Fruit fly (Drosophila melanogaster) whole organism, embryonic: ENCODE results near the gene Rad60.

ENCODE experiments used
- CG10321 ChIP-seq: fragments of 200-800 bp; sonication (Bioruptor generic); IDR thresholded peaks from 2 replicates; pipeline ENCODE4 v1.3.6; 2022; ENCODE audit warnings: missing biosample characterization, missing genetic modification characterization
- CG11247 ChIP-seq: fragments of 200-800 bp; sonication (Bioruptor generic); IDR thresholded peaks from 2 replicates; pipeline ENCODE4 v1.3.6; 2022; ENCODE audit warnings: missing biosample characterization, missing genetic modification characterization
- CG12744 ChIP-seq: fragments of 200-800 bp; sonication (Bioruptor generic); optimal IDR thresholded peaks from 2 replicates; lab custom pipeline; 2016; ENCODE audit warnings: missing biosample characterization, missing genetic modification characterization
- CG17612 ChIP-seq: fragments of 200-800 bp; sonication (Bioruptor generic); IDR thresholded peaks from 2 replicates; pipeline ENCODE4 v1.3.6; 2022; ENCODE audit warnings: missing biosample characterization, missing genetic modification characterization
- CG17802 ChIP-seq: fragments of 200-800 bp; sonication (Bioruptor generic); optimal IDR thresholded peaks from 2 replicates; lab custom pipeline; 2018; ENCODE audit warnings: missing biosample characterization, mild to moderate bottlenecking, missing genetic modification characterization, moderate library complexity
- CG18619 ChIP-seq: fragments of 200-800 bp; sonication (Bioruptor generic); optimal IDR thresholded peaks from 3 replicates; lab custom pipeline; 2017; ENCODE audit warnings: missing biosample characterization, mild to moderate bottlenecking, missing genetic modification characterization
- CG3065 ChIP-seq: fragments of 200-800 bp; sonication (Bioruptor generic); optimal IDR thresholded peaks from 2 replicates; lab custom pipeline; 2016; ENCODE audit warnings: missing biosample characterization, missing genetic modification characterization
- CG4328 ChIP-seq: fragments of 200-800 bp; sonication (Bioruptor generic); optimal IDR thresholded peaks from 3 replicates; lab custom pipeline; 2017; ENCODE audit warnings: missing biosample characterization, missing genetic modification reagents, missing genetic modification characterization
- CG43689 ChIP-seq: fragments of 200-800 bp; sonication (Bioruptor generic); IDR thresholded peaks from 2 replicates; pipeline ENCODE4 v1.3.6; 2022; ENCODE audit warnings: missing biosample characterization, missing genetic modification characterization
- CG4424 ChIP-seq: fragments of 200-800 bp; sonication (Bioruptor generic); optimal IDR thresholded peaks from 3 replicates; lab custom pipeline; 2016; ENCODE audit warnings: missing biosample characterization, missing genetic modification characterization
- CG4707 ChIP-seq: fragments of 200-800 bp; sonication (Bioruptor generic); optimal IDR thresholded peaks from 2 replicates; lab custom pipeline; 2018; ENCODE audit warnings: missing biosample characterization, mild to moderate bottlenecking, missing genetic modification characterization, moderate library complexity
- CG6254 ChIP-seq: fragments of 200-800 bp; sonication (Bioruptor generic); optimal IDR thresholded peaks from 3 replicates; lab custom pipeline; 2017; ENCODE audit warnings: mild to moderate bottlenecking, missing biosample characterization, missing genetic modification reagents, missing genetic modification characterization
- CG6654 ChIP-seq: fragments of 200-800 bp; sonication (Bioruptor generic); optimal IDR thresholded peaks from 2 replicates; lab custom pipeline; 2017; ENCODE audit warnings: missing biosample characterization, mild to moderate bottlenecking, missing genetic modification characterization
- CG7372 ChIP-seq: fragments of 200-800 bp; sonication (Bioruptor generic); IDR thresholded peaks from 2 replicates; pipeline ENCODE4 v1.3.6; 2022; ENCODE audit warnings: missing biosample characterization, missing genetic modification characterization
- CG7556 ChIP-seq: fragments of 200-800 bp; sonication (Bioruptor generic); optimal IDR thresholded peaks from 2 replicates; lab custom pipeline; 2017; ENCODE audit warnings: missing biosample characterization, mild to moderate bottlenecking, missing genetic modification characterization
- CG7745 ChIP-seq: fragments of 200-800 bp; sonication (Bioruptor generic); optimal IDR thresholded peaks from 2 replicates; lab custom pipeline; 2018; ENCODE audit warnings: missing biosample characterization, mild to moderate bottlenecking, missing genetic modification characterization, moderate library complexity
- CG7839 ChIP-seq: fragments of 200-800 bp; sonication (Bioruptor generic); optimal IDR thresholded peaks from 3 replicates; lab custom pipeline; 2018; ENCODE audit warnings: missing biosample characterization, mild to moderate bottlenecking, missing genetic modification characterization, moderate library complexity
- CG8944 ChIP-seq: fragments of 200-800 bp; sonication (Bioruptor generic); optimal IDR thresholded peaks from 3 replicates; lab custom pipeline; 2016; ENCODE audit warnings: missing biosample characterization, missing genetic modification characterization
- CG9609 ChIP-seq: fragments of 200-800 bp; sonication (Bioruptor generic); optimal IDR thresholded peaks from 3 replicates; lab custom pipeline; 2016; ENCODE audit warnings: missing biosample characterization, missing genetic modification characterization
- CTCF ChIP-seq: fragments of 200-800 bp; sonication (Bioruptor generic); optimal IDR thresholded peaks from 2 replicates; lab custom pipeline; 2017; ENCODE audit warnings: missing biosample characterization, mild to moderate bottlenecking, missing genetic modification characterization, moderate library complexity
- Dek ChIP-seq: fragments of 200-800 bp; sonication (Bioruptor generic); optimal IDR thresholded peaks from 3 replicates; lab custom pipeline; 2019; ENCODE audit warnings: missing biosample characterization, mild to moderate bottlenecking, missing genetic modification characterization, moderate library complexity
- Elba2 ChIP-seq: fragments of 200-800 bp; sonication (Bioruptor generic); optimal IDR thresholded peaks from 3 replicates; lab custom pipeline; 2016; ENCODE audit warnings: missing biosample characterization, missing genetic modification characterization
- Hey ChIP-seq: fragments of 200-800 bp; sonication (Bioruptor generic); optimal IDR thresholded peaks from 3 replicates; lab custom pipeline; 2018; ENCODE audit warnings: missing biosample characterization, mild to moderate bottlenecking, missing genetic modification characterization
- Hmx ChIP-seq: fragments of 200-800 bp; sonication (Bioruptor generic); optimal IDR thresholded peaks from 2 replicates; lab custom pipeline; 2016; ENCODE audit warnings: missing biosample characterization, missing genetic modification characterization
- Jarid2 ChIP-seq: fragments of 200-800 bp; sonication (Bioruptor generic); optimal IDR thresholded peaks from 3 replicates; lab custom pipeline; 2017; ENCODE audit warnings: mild to moderate bottlenecking, missing biosample characterization, missing genetic modification reagents, missing genetic modification characterization
- MESR4 ChIP-seq: fragments of 200-800 bp; sonication (Bioruptor generic); optimal IDR thresholded peaks from 2 replicates; lab custom pipeline; 2018; ENCODE audit warnings: missing biosample characterization, mild to moderate bottlenecking, missing genetic modification characterization, moderate library complexity
- Max ChIP-seq: fragments of 200-800 bp; sonication (Bioruptor generic); optimal IDR thresholded peaks from 2 replicates; lab custom pipeline; 2016; ENCODE audit warnings: missing biosample characterization, mild to moderate bottlenecking, missing genetic modification characterization
- NK7.1 ChIP-seq: fragments of 200-800 bp; sonication (Bioruptor generic); optimal IDR thresholded peaks from 3 replicates; lab custom pipeline; 2016; ENCODE audit warnings: missing biosample characterization, missing genetic modification characterization
- Pdp1 ChIP-seq, 2 experiments: fragments of 200-800 bp; sonication (Bioruptor generic); optimal IDR thresholded peaks; 3 replicates each; lab custom pipeline; 2016; ENCODE audit warnings: missing biosample characterization in 2 of 2, missing genetic modification characterization in 2 of 2, mild to moderate bottlenecking in 1 of 2, moderate library complexity in 1 of 2
- Stat92E ChIP-seq, 3 experiments: fragments of >200 bp in 2 of 3; fragments of 200-800 bp in 1 of 3; sonication (Bioruptor generic) in 1 of 3; optimal IDR thresholded peaks; 2 replicates each; lab custom pipeline; 2017 to 2019; ENCODE audit warnings: missing biosample characterization in 3 of 3, missing genetic modification characterization in 3 of 3, mild to moderate bottlenecking in 1 of 3, moderate library complexity in 1 of 3
- Taf1 ChIP-seq: fragments of 200-800 bp; sonication (Bioruptor generic); IDR thresholded peaks from 2 replicates; pipeline ENCODE4 v1.3.6; 2022; ENCODE audit warnings: missing biosample characterization, missing genetic modification characterization
- Vsx1 ChIP-seq: fragments of 200-800 bp; sonication (Bioruptor generic); optimal IDR thresholded peaks from 2 replicates; lab custom pipeline; 2017; ENCODE audit warnings: missing biosample characterization, mild to moderate bottlenecking, missing genetic modification characterization, missing genetic modification reagents
- abd-A ChIP-seq: fragments of 200-800 bp; sonication (Bioruptor generic); optimal IDR thresholded peaks from 3 replicates; lab custom pipeline; 2019; ENCODE audit warnings: missing biosample characterization, mild to moderate bottlenecking, missing genetic modification characterization, moderate library complexity
- amos ChIP-seq: fragments of 200-800 bp; sonication (Bioruptor generic); IDR thresholded peaks from 2 replicates; pipeline ENCODE4 v1.3.6; 2022; ENCODE audit warnings: missing biosample characterization, missing genetic modification characterization; ENCODE audit not compliant: partially characterized antibody
- cg ChIP-seq: fragments of 200-800 bp; sonication (Bioruptor generic); optimal IDR thresholded peaks from 3 replicates; lab custom pipeline; 2019; ENCODE audit warnings: missing biosample characterization, mild to moderate bottlenecking, missing genetic modification characterization, moderate library complexity
- chm ChIP-seq: fragments of 200-800 bp; sonication (Bioruptor generic); IDR thresholded peaks from 2 replicates; pipeline ENCODE4 v1.3.6; 2022; ENCODE audit warnings: missing biosample characterization, missing genetic modification characterization
- corto ChIP-seq: fragments of 200-800 bp; sonication (Bioruptor generic); optimal IDR thresholded peaks from 2 replicates; lab custom pipeline; 2016; ENCODE audit warnings: missing biosample characterization, mild to moderate bottlenecking, missing genetic modification characterization, moderate library complexity
- dmrt99B ChIP-seq: fragments of 200-800 bp; sonication (Bioruptor generic); optimal IDR thresholded peaks from 2 replicates; lab custom pipeline; 2018; ENCODE audit warnings: missing biosample characterization, mild to moderate bottlenecking, missing genetic modification characterization, moderate library complexity
- gro ChIP-seq: fragments of 200-800 bp; sonication (Bioruptor generic); optimal IDR thresholded peaks from 2 replicates; lab custom pipeline; 2016; ENCODE audit warnings: missing biosample characterization, missing genetic modification characterization
- ham ChIP-seq: fragments of 200-800 bp; sonication (Bioruptor generic); IDR thresholded peaks from 2 replicates; pipeline ENCODE4 v1.3.6; 2022; ENCODE audit warnings: missing biosample characterization, missing genetic modification characterization
- lola ChIP-seq, 3 experiments: fragments of >200 bp in 2 of 3; fragments of 200-800 bp in 1 of 3; sonication (Bioruptor generic) in 1 of 3; optimal IDR thresholded peaks; 2 replicates each; lab custom pipeline; 2017 to 2019; ENCODE audit warnings: missing biosample characterization in 3 of 3, missing genetic modification characterization in 3 of 3, mild to moderate bottlenecking in 1 of 3, moderate library complexity in 1 of 3
- org-1 ChIP-seq: fragments of 200-800 bp; sonication (Bioruptor generic); optimal IDR thresholded peaks from 2 replicates; lab custom pipeline; 2017; ENCODE audit warnings: missing biosample characterization, missing genetic modification characterization
- peb ChIP-seq: fragments of 200-800 bp; sonication (Bioruptor generic); IDR thresholded peaks from 2 replicates; pipeline ENCODE4 v1.3.6; 2022; ENCODE audit warnings: missing biosample characterization, missing genetic modification characterization
- pfk ChIP-seq: fragments of 200-800 bp; sonication (Bioruptor generic); optimal IDR thresholded peaks from 2 replicates; lab custom pipeline; 2018; ENCODE audit warnings: missing biosample characterization, mild to moderate bottlenecking, missing genetic modification characterization, moderate library complexity
- pros ChIP-seq: fragments of 200-800 bp; sonication (Bioruptor generic); optimal IDR thresholded peaks from 3 replicates; lab custom pipeline; 2019; ENCODE audit warnings: missing biosample characterization, mild to moderate bottlenecking, missing genetic modification characterization, moderate library complexity
- ranshi ChIP-seq: fragments of 200-800 bp; sonication (Bioruptor generic); IDR thresholded peaks from 2 replicates; pipeline ENCODE4 v1.3.6; 2022; ENCODE audit warnings: missing biosample characterization, missing genetic modification characterization
- schlank ChIP-seq: fragments of 200-800 bp; sonication (Bioruptor generic); optimal IDR thresholded peaks from 2 replicates; lab custom pipeline; 2018; ENCODE audit warnings: missing biosample characterization, mild to moderate bottlenecking, missing genetic modification characterization
- sens ChIP-seq: fragments of 200-800 bp; sonication (Bioruptor generic); peaks from one replicate; lab custom pipeline; 2016; ENCODE audit warnings: missing biosample characterization, missing genetic modification characterization
- seq ChIP-seq: fragments of 200-800 bp; sonication (Bioruptor generic); IDR thresholded peaks from 2 replicates; pipeline ENCODE4 v1.3.6; 2022; ENCODE audit warnings: missing biosample characterization, missing genetic modification characterization
- yki ChIP-seq: fragments of >200 bp; optimal IDR thresholded peaks from 3 replicates; lab custom pipeline; 2018

The Rad60 gene

dm6 chr3R:23293066-23293777, 41.9 kb upstream of the Rad60 start (continued):
- TF ChIP-seq CG10321 (GFP tag; lab: Robert Waterston, UW): peak; percentile 89
- no peak for TF ChIP-seq Dek (tag; lab: Kevin White, UChicago)
- TF ChIP-seq Hey (tag; lab: Kevin White, UChicago): no peak
- TF ChIP-seq abd-A (tag; lab: Kevin White, UChicago): no peak
- TF ChIP-seq CG7745: no peak
- TF ChIP-seq Pdp1 (GFP tag; optimal IDR thresholded peaks at IDR 0.05; lab: Kevin White, UChicago): peak; percentile 21 to 29
- peak; percentile 53 for TF ChIP-seq CG6254
- peak; percentile 98 for TF ChIP-seq cg (GFP tag; lab: Kevin White, UChicago)
- peak; percentile 26; the same call in 1 of the 2 replicates for TF ChIP-seq chm (GFP tag; lab: Robert Waterston, UW)
- no peak for TF ChIP-seq corto (GFP tag; lab: Kevin White, UChicago)
- no peak for TF ChIP-seq CG3065 (GFP tag; lab: Kevin White, UChicago)
- TF ChIP-seq NK7.1 (GFP tag; lab: Kevin White, UChicago): no peak
- no peak for TF ChIP-seq CTCF (GFP tag; lab: Kevin White, UChicago)
- TF ChIP-seq CG7556 (GFP tag; lab: Kevin White, UChicago): peak; percentile 49
- no peak for TF ChIP-seq seq (GFP tag; lab: Robert Waterston, UW)
- peak; percentile 74 for TF ChIP-seq ranshi (GFP tag; lab: Robert Waterston, UW)
- TF ChIP-seq lola (GFP tag; optimal IDR thresholded peaks at IDR 0.05; lab: Kevin White, UChicago): peak in 2 of 3 experiments; percentile 61 to 68
- peak; percentile 38 for TF ChIP-seq CG4424
- peak; percentile 86 for TF ChIP-seq sens (GFP tag; lab: Kevin White, UChicago)
- no peak for TF ChIP-seq pfk
- no peak for TF ChIP-seq CG18619 (GFP tag; lab: Kevin White, UChicago)
- TF ChIP-seq CG4707 (GFP tag; lab: Kevin White, UChicago): no peak
- no peak for TF ChIP-seq Taf1
- TF ChIP-seq org-1 (GFP tag; lab: Kevin White, UChicago): no peak
- TF ChIP-seq pros (GFP tag; lab: Kevin White, UChicago): no peak
- 0 out of 2 replicates have a peak, but pooled peaks have one; percentile 17 for TF ChIP-seq peb (GFP tag; lab: Robert Waterston, UW)
- no peak for TF ChIP-seq CG8944
- no peak for TF ChIP-seq CG6654 (GFP tag; lab: Kevin White, UChicago)
- TF ChIP-seq gro: peak; percentile 21
- TF ChIP-seq Stat92E (GFP tag; optimal IDR thresholded peaks at IDR 0.05; lab: Kevin White, UChicago): no peak
- no peak for TF ChIP-seq CG9609 (GFP tag; lab: Kevin White, UChicago)
- TF ChIP-seq Max (GFP tag; lab: Kevin White, UChicago): peak; percentile 41
- no peak for TF ChIP-seq CG43689 (GFP tag; lab: Robert Waterston, UW)
- TF ChIP-seq Hmx (GFP tag; lab: Kevin White, UChicago): no peak
- TF ChIP-seq CG7839: peak; percentile 52
- TF ChIP-seq CG17612 (GFP tag; lab: Robert Waterston, UW): no peak
- peak; percentile 19; the same call in 1 of the 2 replicates for TF ChIP-seq amos (GFP tag; lab: Robert Waterston, UW)
- no peak for TF ChIP-seq CG7372 (GFP tag; lab: Robert Waterston, UW)
- TF ChIP-seq Elba2: no peak
- no peak for TF ChIP-seq CG12744 (GFP tag; lab: Kevin White, UChicago)
- TF ChIP-seq dmrt99B (tag; lab: Kevin White, UChicago): peak; percentile 63
- no peak for TF ChIP-seq yki (lab: Kevin White, UChicago)
- peak; percentile 73 for TF ChIP-seq Jarid2
- no peak for TF ChIP-seq CG17802 (tag; lab: Kevin White, UChicago)
- TF ChIP-seq schlank (tag; lab: Kevin White, UChicago): no peak
- no peak for TF ChIP-seq ham
- no peak for TF ChIP-seq CG4328 (GFP tag; lab: Kevin White, UChicago)
- no peak for TF ChIP-seq MESR4 (GFP tag; lab: Kevin White, UChicago)
- TF ChIP-seq CG11247: peak; percentile 38; the same call in 1 of the 2 replicates
- TF ChIP-seq Vsx1 (GFP tag; lab: Kevin White, UChicago): peak; percentile 37
